Fruit fly (Drosophila melanogaster) whole organism, prepupa: ENCODE results near the gene Mdh2.

Experiments
- CG11902 ChIP-seq: fragments of 200-800 bp; sonication (Bioruptor generic); optimal IDR thresholded peaks from 3 replicates; lab custom pipeline; 2016; ENCODE audit warnings: missing biosample characterization, missing genetic modification characterization
- CG16779 ChIP-seq: fragments of 200-800 bp; sonication (Bioruptor generic); optimal IDR thresholded peaks from 3 replicates; lab custom pipeline; 2017; ENCODE audit warnings: missing biosample characterization, mild to moderate bottlenecking, missing genetic modification characterization
- CG8632 ChIP-seq: fragments of 200-800 bp; sonication (Bioruptor generic); optimal IDR thresholded peaks from 3 replicates; lab custom pipeline; 2016; ENCODE audit warnings: missing biosample characterization, missing genetic modification characterization
- Ets21C ChIP-seq: fragments of 200-800 bp; sonication (Bioruptor generic); optimal IDR thresholded peaks from 3 replicates; lab custom pipeline; 2016; ENCODE audit warnings: missing biosample characterization, missing genetic modification characterization
- Ets96B ChIP-seq: fragments of 200-800 bp; optimal IDR thresholded peaks from 2 replicates; lab custom pipeline; 2019; ENCODE audit warnings: missing biosample characterization, mild to moderate bottlenecking, missing genetic modification characterization, moderate library complexity
- OdsH ChIP-seq: fragments of 200-800 bp; sonication (Bioruptor generic); optimal IDR thresholded peaks from 3 replicates; lab custom pipeline; 2016; ENCODE audit warnings: missing biosample characterization, missing genetic modification characterization
- Sox14 ChIP-seq: fragments of 200-800 bp; sonication (Bioruptor generic); optimal IDR thresholded peaks from 3 replicates; lab custom pipeline; 2016; ENCODE audit warnings: missing biosample characterization, missing genetic modification characterization
- cyc ChIP-seq: fragments of 200-800 bp; sonication (Bioruptor generic); optimal IDR thresholded peaks from 3 replicates; lab custom pipeline; 2016; ENCODE audit warnings: missing biosample characterization, missing genetic modification characterization
- eg ChIP-seq: fragments of 200-800 bp; sonication (Bioruptor generic); IDR thresholded peaks from 3 replicates; pipeline ENCODE4 v1.3.6; 2022; ENCODE audit warnings: missing biosample characterization, missing genetic modification characterization
- fd59A ChIP-seq: fragments of 200-800 bp; sonication (Bioruptor generic); optimal IDR thresholded peaks from 2 replicates; lab custom pipeline; 2017; ENCODE audit warnings: missing biosample characterization, mild to moderate bottlenecking, missing genetic modification characterization, missing genetic modification reagents
- lz ChIP-seq: fragments of 200-800 bp; sonication (Bioruptor generic); optimal IDR thresholded peaks from 3 replicates; lab custom pipeline; 2016; ENCODE audit warnings: missing biosample characterization, missing genetic modification characterization
- salr ChIP-seq, 2 experiments: fragments of 200-800 bp; sonication (Bioruptor generic); optimal IDR thresholded peaks; 3 replicates each; lab custom pipeline; 2016 to 2018; ENCODE audit warnings: missing biosample characterization in 2 of 2, missing genetic modification characterization in 2 of 2, mild to moderate bottlenecking in 1 of 2
- svp ChIP-seq: fragments of 200-800 bp; sonication (Bioruptor generic); peaks from one replicate; lab custom pipeline; 2016; ENCODE audit warnings: missing biosample characterization, missing genetic modification characterization

- no peak for TF ChIP-seq Ets21C (GFP tag; lab: Kevin White, UChicago)
- no peak for TF ChIP-seq CG8632 (GFP tag; lab: Kevin White, UChicago)
- no peak for TF ChIP-seq fd59A (GFP tag; lab: Kevin White, UChicago)
- TF ChIP-seq CG11902 (GFP tag; lab: Kevin White, UChicago) = no peak
- TF ChIP-seq Sox14 = no peak
- no peak for TF ChIP-seq lz (GFP tag; lab: Kevin White, UChicago)
- peak; percentile 19 for TF ChIP-seq svp (GFP tag; lab: Kevin White, UChicago)
- TF ChIP-seq Ets96B (tag; lab: Kevin White, UChicago) = no peak
- TF ChIP-seq cyc = no peak
- no peak for TF ChIP-seq OdsH (GFP tag; lab: Kevin White, UChicago)
- no peak for TF ChIP-seq salr (GFP tag; optimal IDR thresholded peaks at IDR 0.05; lab: Kevin White, UChicago)
- no peak for TF ChIP-seq eg (GFP tag; lab: Robert Waterston, UW)
- no peak for TF ChIP-seq CG16779 (tag; lab: Kevin White, UChicago)
Observed at dm6 chr3R:18276688-18277087, 50.5 kb downstream of the Mdh2 start.
